Worm (Caenorhabditis elegans): Measurements from ENCODE around the gene gcy-6.

gcy-6 gene

ce11 chrV:10338305-10338992 lies 24.6 kb upstream of the gcy-6 start, which contains the start of gene arx-2:
Gene arx-2 (minus strand): TSS chrV:10338355.
- TF ChIP-seq let-526 (GFP tag; IDR thresholded peaks at IDR 0.05), result no peak
- TF ChIP-seq ztf-22 (GFP tag; optimal IDR thresholded peaks at IDR 0.05), result no peak
- TF ChIP-seq Y53G8AR.9 (GFP tag; conservative IDR thresholded peaks at IDR 0.05), result no peak
- no peak for TF ChIP-seq egrh-3 (GFP tag; IDR thresholded peaks at IDR 0.05)
- no peak for TF ChIP-seq F57A8.1 (GFP tag; optimal IDR thresholded peaks at IDR 0.05)
- no peak for TF ChIP-seq lir-1 (GFP tag; conservative IDR thresholded peaks at IDR 0.05)
- TF ChIP-seq F33H1.4 (GFP tag; IDR thresholded peaks at IDR 0.05), result no peak
- no peak for TF ChIP-seq nhr-120 (GFP tag; IDR thresholded peaks at IDR 0.05)
- peak; percentile 38 for TF ChIP-seq F23B12.7 (tag; optimal IDR thresholded peaks at IDR 0.05; ENCODE audit: insufficient read depth)
- TF ChIP-seq snpc-4 (GFP tag; optimal IDR thresholded peaks at IDR 0.05), result no peak
- TF ChIP-seq snpc-4 (tag; optimal IDR thresholded peaks at IDR 0.05), result peak in 1 of 4 experiments; percentile 15
- no peak for TF ChIP-seq repo-1 (tag; optimal IDR thresholded peaks at IDR 0.05)
- TF ChIP-seq mcd-1 (GFP tag; IDR thresholded peaks at IDR 0.05), result peak; percentile 61
- no peak for TF ChIP-seq madf-3 (GFP tag; IDR thresholded peaks at IDR 0.05)
- TF ChIP-seq hrde-1 (tag; optimal IDR thresholded peaks at IDR 0.05; ENCODE audit: borderline replicate concordance), result no peak
- TF ChIP-seq ztf-18 (tag; optimal IDR thresholded peaks at IDR 0.05), result peak; percentile 43
- no peak for TF ChIP-seq ztf-25 (GFP tag; IDR thresholded peaks at IDR 0.05)
- no peak for TF ChIP-seq nfya-2 (GFP tag; IDR thresholded peaks at IDR 0.05)
- TF ChIP-seq F10E7.11 (tag; optimal IDR thresholded peaks at IDR 0.05), result no peak
- peak; percentile 17 for TF ChIP-seq snpc-1.1 (tag; optimal IDR thresholded peaks at IDR 0.05; ENCODE audit: insufficient read depth)
- TF ChIP-seq ztf-28 (GFP tag; IDR thresholded peaks at IDR 0.05), result no peak
- TF ChIP-seq attf-5 (GFP tag; optimal IDR thresholded peaks at IDR 0.05), result no peak
- TF ChIP-seq lsl-1 (GFP tag; optimal IDR thresholded peaks at IDR 0.05), result peak; percentile 5
- no peak for TF ChIP-seq unc-62 (GFP tag; optimal IDR thresholded peaks at IDR 0.05)
- no peak for TF ChIP-seq egl-44 (GFP tag; IDR thresholded peaks at IDR 0.05)
- TF ChIP-seq dox-1 (GFP tag; IDR thresholded peaks at IDR 0.05), result no peak
- no peak for TF ChIP-seq rpc-1 (optimal IDR thresholded peaks at IDR 0.05)
- TF ChIP-seq rpc-1 (tag; optimal IDR thresholded peaks at IDR 0.05), result no peak
- TF ChIP-seq nhr-27 (tag; optimal IDR thresholded peaks at IDR 0.05), result no peak
- TF ChIP-seq madf-8 (GFP tag; conservative IDR thresholded peaks at IDR 0.05), result no peak
- no peak for TF ChIP-seq ztf-3 (GFP tag; optimal IDR thresholded peaks at IDR 0.05)
- no peak for TF ChIP-seq gei-17 (GFP tag; optimal IDR thresholded peaks at IDR 0.05)
- TF ChIP-seq Y79H2A.3 (GFP tag; conservative IDR thresholded peaks at IDR 0.05), result no peak
- no peak for TF ChIP-seq Y95B8A.8 (GFP tag; IDR thresholded peaks at IDR 0.05)
- TF ChIP-seq ama-1 (optimal IDR thresholded peaks at IDR 0.05), result no peak
- no peak for TF ChIP-seq ama-1 (GFP tag; optimal IDR thresholded peaks at IDR 0.05)
- TF ChIP-seq lag-1 (GFP tag; IDR thresholded peaks at IDR 0.05), result no peak
- TF ChIP-seq ceh-79 (tag; optimal IDR thresholded peaks at IDR 0.05), result no peak
- TF ChIP-seq snpc-1.3 (tag; optimal IDR thresholded peaks at IDR 0.05; ENCODE audit: insufficient read depth), result no peak
- TF ChIP-seq B0261.1 (tag; optimal IDR thresholded peaks at IDR 0.05), result no peak
- TF ChIP-seq snpc-3.4 (tag; optimal IDR thresholded peaks at IDR 0.05), result no peak
- TF ChIP-seq ceh-27 (GFP tag; optimal IDR thresholded peaks at IDR 0.05), result no peak
- TF ChIP-seq tbp1 (GFP tag; optimal IDR thresholded peaks at IDR 0.05), result no peak
- no peak for TF ChIP-seq F37B4.10 (GFP tag; IDR thresholded peaks at IDR 0.05)
- peak; percentile 32 for TF ChIP-seq lin-54 (GFP tag; optimal IDR thresholded peaks at IDR 0.05)
- TF ChIP-seq sdz-38 (tag; optimal IDR thresholded peaks at IDR 0.05), result no peak
- TF ChIP-seq Y56A3A.18 (GFP tag; IDR thresholded peaks at IDR 0.05), result no peak
- TF ChIP-seq hmg-1.2 (GFP tag; IDR thresholded peaks at IDR 0.05), result peak; percentile 43; the same call in 1 of the 2 replicates

Measured in whole organism, young adult.